Worm (Caenorhabditis elegans): ENCODE measurements around the gene fbxa-114.
A peak's percentile ranks its signal among the peaks of the same experiment; 100 is the strongest.

fbxa-114 gene

DNA sequence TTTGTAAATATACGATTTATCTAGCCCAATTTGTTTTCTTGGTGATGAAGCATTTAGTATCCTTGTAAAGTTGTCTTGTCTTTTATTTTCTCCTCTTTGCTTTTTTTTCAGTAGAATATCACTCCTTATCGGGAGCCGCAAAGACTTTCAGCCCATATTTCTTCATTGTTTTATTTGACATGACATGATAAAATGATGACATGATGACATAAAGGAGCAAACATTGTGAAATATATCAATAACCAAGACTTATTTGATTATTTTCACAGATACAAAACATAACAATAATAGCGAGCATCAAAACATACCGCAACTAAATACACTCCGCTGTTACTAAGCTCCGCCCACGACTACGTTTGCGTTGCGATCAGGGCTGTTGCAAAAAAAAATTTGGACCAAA is 35.6 kb upstream of the fbxa-114 start:
- TF ChIP-seq ama-1 (optimal IDR thresholded peaks at IDR 0.05) (no peak), skn-1 (tag; optimal IDR thresholded peaks at IDR 0.05) (peak; percentile 90), elt-2 (tag; optimal IDR thresholded peaks at IDR 0.05) (peak; percentile 71)

DNA sequence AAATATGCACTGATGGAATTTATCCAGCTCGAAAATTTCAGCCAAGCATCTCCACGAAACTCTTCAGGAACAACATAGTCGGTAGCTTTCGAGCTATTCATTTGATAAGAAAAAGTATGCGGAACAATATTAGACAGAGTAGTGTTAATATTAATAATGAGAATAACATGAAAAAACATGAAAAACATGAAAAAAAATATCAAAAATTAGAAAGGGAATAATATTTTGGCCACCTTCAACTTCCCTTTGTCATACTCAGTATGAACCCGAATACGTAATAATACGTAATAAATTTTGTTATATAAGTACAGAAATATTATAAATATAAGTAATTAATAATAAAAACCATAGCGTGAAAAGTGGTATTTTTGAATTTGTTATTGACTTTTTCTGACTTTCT is 29.5 kb upstream of the fbxa-114 start, which contains the start of gene srw-39:
Gene srw-39, minus strand, starts transcription at position 101 of the 400 bp plus-strand sequence.
- TF ChIP-seq fkh-10 (GFP tag; optimal IDR thresholded peaks at IDR 0.05) (no peak), nhr-76 (tag; optimal IDR thresholded peaks at IDR 0.05) (no peak), daf-12 (tag; optimal IDR thresholded peaks at IDR 0.05) (no peak), ztf-11 (tag; optimal IDR thresholded peaks at IDR 0.05) (no peak), lsy-12 (tag; optimal IDR thresholded peaks at IDR 0.05) (no peak), nhr-237 (tag; optimal IDR thresholded peaks at IDR 0.05) (no peak), tbx-2 (tag; optimal IDR thresholded peaks at IDR 0.05) (no peak), aly-2 (tag; optimal IDR thresholded peaks at IDR 0.05) (no peak), zag-1 (tag; optimal IDR thresholded peaks at IDR 0.05) (no peak), unc-62 (GFP tag; optimal IDR thresholded peaks at IDR 0.05) (no peak), nhr-12 (tag; optimal IDR thresholded peaks at IDR 0.05) (no peak), elt-3 (tag; optimal IDR thresholded peaks at IDR 0.05) (no peak), lin-15B (tag; optimal IDR thresholded peaks at IDR 0.05) (no peak), nhr-25 (tag; optimal IDR thresholded peaks at IDR 0.05) (no peak), ceh-9 (tag; optimal IDR thresholded peaks at IDR 0.05) (no peak), ztf-4 (tag; optimal IDR thresholded peaks at IDR 0.05) (no peak)

DNA sequence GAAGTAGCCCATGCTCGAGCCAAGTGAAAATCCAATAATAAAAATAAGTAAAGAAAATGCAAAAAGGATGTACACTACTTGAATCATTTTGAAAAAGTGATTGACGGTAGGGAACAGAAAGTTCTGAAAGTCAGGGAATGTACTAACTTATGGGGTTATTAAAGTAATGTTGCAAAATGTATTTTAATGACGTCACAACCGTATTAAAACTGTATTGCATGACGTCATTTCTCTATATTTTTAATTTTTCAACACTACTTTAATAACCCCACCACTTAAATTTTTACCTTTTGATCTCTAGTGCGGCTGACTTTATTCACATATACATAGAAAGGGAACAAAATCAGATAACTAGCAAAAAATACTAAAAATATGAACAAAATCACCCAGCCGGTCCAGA is 19.1 kb upstream of the fbxa-114 start:
- TF ChIP-seq tbx-2 (tag; optimal IDR thresholded peaks at IDR 0.05), result no peak
- TF ChIP-seq unc-62 (GFP tag; optimal IDR thresholded peaks at IDR 0.05), result no peak
- TF ChIP-seq egl-27 (tag; optimal IDR thresholded peaks at IDR 0.05), result no peak
- TF ChIP-seq nfya-1 (tag; optimal IDR thresholded peaks at IDR 0.05; ENCODE audit: insufficient read depth), result no peak
- no peak for TF ChIP-seq skn-1 (tag; optimal IDR thresholded peaks at IDR 0.05)
- TF ChIP-seq nhr-12 (tag; optimal IDR thresholded peaks at IDR 0.05), result no peak
- TF ChIP-seq egl-5 (tag; optimal IDR thresholded peaks at IDR 0.05), result no peak
- no peak for TF ChIP-seq elt-3 (tag; optimal IDR thresholded peaks at IDR 0.05)
- TF ChIP-seq jun-1 (tag; optimal IDR thresholded peaks at IDR 0.05), result no peak
- TF ChIP-seq nhr-237 (tag; optimal IDR thresholded peaks at IDR 0.05), result no peak
- TF ChIP-seq nhr-67 (tag; optimal IDR thresholded peaks at IDR 0.05), result no peak
- no peak for TF ChIP-seq lsy-12 (tag; optimal IDR thresholded peaks at IDR 0.05)
- TF ChIP-seq ceh-16 (tag; optimal IDR thresholded peaks at IDR 0.05), result no peak
- TF ChIP-seq lin-39 (tag; optimal IDR thresholded peaks at IDR 0.05), result no peak

DNA sequence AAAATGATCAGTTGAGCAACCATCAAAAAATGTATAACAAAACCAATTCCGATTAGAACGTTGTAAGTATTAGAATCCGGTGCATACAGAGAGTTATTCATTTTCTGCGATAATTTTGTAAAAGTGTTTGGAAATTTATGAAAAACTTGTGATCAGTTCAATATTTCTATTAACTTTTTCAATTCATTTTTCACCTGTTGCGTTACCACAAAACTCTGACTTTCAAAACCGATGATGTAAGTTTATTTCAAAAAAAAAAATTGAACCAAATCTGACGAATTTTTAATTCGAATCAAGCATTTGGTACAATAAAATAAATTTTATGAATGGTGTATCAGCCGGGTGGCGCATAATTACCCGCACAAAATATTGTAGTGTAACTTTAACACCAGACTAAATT is 14.8 kb upstream of the fbxa-114 start, which contains the start of gene srz-16:
Gene srz-16, minus strand, starts transcription at position 101 of the 400 bp plus-strand sequence.
- TF ChIP-seq nhr-77 (tag; optimal IDR thresholded peaks at IDR 0.05) (no peak), unc-62 (GFP tag; optimal IDR thresholded peaks at IDR 0.05) (no peak), lin-15B (tag; optimal IDR thresholded peaks at IDR 0.05) (no peak), elt-3 (tag; optimal IDR thresholded peaks at IDR 0.05) (no peak), ama-1 (optimal IDR thresholded peaks at IDR 0.05) (no peak), mdl-1 (tag; optimal IDR thresholded peaks at IDR 0.05) (no peak), nhr-23 (tag; optimal IDR thresholded peaks at IDR 0.05) (no peak), ztf-11 (tag; optimal IDR thresholded peaks at IDR 0.05) (no peak), R02D3.7 (tag; optimal IDR thresholded peaks at IDR 0.05) (no peak), lsy-12 (tag; optimal IDR thresholded peaks at IDR 0.05) (no peak), zag-1 (tag; optimal IDR thresholded peaks at IDR 0.05) (no peak), egl-27 (tag; optimal IDR thresholded peaks at IDR 0.05) (no peak), ceh-16 (tag; optimal IDR thresholded peaks at IDR 0.05) (no peak)

DNA sequence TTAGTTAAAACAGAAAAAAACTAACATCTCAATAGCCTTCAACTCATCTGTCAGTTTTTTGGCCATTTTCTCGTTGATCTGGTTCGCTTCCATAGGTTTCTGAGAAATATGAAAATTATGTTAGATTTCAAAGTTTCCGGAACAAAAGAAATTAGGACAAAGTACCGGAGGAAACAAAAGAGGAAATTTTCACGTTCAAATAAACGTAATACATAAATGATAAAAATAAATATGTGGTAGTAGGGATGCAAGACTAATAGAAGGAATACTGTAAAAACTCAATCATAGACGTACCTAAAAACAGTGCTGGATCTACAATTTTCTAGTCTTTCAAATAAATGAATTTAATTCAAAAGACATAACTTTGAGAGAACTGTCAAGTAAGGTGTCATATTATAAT is 12.6 kb upstream of the fbxa-114 start, which contains the start of gene fbxa-116:
Gene fbxa-116, minus strand, starts transcription at position 101 of the 400 bp plus-strand sequence.
- TF ChIP-seq lin-39 (tag; optimal IDR thresholded peaks at IDR 0.05), result no peak

DNA sequence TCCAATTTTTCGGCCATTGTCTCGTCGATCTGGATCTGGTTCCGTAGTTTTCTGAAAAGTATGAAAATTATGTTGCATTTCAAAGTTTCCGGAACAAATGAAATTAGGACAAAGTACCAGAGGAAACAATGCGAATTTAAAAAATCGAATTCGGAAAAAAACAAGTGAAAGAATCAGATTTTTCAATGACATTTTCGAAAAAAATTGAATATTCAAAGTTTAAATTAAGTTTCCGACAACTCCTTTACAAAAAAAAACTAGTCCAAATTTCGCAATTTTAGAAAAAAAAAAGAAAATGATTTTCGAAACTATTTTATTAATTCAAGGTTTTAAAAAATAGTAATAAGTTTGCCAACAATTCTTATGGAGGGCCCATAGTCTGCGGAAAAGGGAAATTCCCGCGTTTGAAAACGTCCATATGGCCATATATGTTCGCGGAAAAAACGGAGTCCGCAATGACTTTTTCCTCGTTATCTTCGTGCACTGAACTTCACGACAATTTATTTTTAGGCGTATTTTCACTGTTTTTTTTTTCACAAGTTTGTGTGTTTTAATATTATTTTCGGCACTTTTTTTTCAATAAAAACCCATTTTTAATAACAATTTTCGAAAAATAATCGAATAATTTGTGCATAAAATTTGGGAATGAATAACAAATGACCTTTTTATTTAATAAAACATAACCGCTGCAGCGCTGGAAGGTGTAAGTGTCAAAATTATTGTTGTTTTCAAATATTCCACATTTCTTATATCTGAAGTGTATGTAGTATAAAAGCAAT is 9.1 kb upstream of the fbxa-114 start, which contains the start of the genes fbxa-115 and Y113G7B.27:
Gene fbxa-115, minus strand, starts transcription at position 51 of the 779 bp plus-strand sequence.
Gene Y113G7B.27, plus strand, starts transcription at position 729 of the 779 bp plus-strand sequence.
- TF ChIP-seq skn-1 (tag; optimal IDR thresholded peaks at IDR 0.05), result peak; percentile 72
- no peak for TF ChIP-seq ama-1 (optimal IDR thresholded peaks at IDR 0.05)
- no peak for TF ChIP-seq egl-5 (tag; optimal IDR thresholded peaks at IDR 0.05)

Data from whole organism, L3 larva.